Worm (Caenorhabditis elegans): ENCODE results near the gene ptr-24.
A peak's percentile ranks its signal among the peaks of the same experiment; 100 is the strongest.

Gene ptr-24

DNA sequence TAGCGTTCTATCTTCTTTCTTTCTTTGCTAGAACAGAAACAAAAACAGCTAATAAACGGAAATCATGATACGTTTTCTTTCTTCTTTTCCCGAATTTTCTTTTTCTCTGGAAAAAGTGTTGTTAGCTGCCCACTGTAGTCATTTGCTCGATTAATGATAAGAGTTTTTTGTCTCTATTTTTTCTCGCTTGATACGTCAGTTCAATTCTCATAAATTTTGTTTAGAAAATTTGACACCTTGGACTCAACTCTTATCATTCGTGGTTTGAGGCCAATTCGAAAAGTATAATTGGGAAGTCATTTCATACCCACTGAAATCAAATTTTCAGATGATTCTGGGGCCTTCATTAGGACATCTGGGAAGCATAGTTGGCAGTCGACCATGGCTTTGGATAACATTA is 4.0 kb downstream of the ptr-24 start:
- TF ChIP-seq fos-1 (tag; optimal IDR thresholded peaks at IDR 0.05) = peak; percentile 27
- TF ChIP-seq ztf-1 (GFP tag; conservative IDR thresholded peaks at IDR 0.05) = no peak
- no peak for TF ChIP-seq nhr-237 (tag; optimal IDR thresholded peaks at IDR 0.05)

DNA sequence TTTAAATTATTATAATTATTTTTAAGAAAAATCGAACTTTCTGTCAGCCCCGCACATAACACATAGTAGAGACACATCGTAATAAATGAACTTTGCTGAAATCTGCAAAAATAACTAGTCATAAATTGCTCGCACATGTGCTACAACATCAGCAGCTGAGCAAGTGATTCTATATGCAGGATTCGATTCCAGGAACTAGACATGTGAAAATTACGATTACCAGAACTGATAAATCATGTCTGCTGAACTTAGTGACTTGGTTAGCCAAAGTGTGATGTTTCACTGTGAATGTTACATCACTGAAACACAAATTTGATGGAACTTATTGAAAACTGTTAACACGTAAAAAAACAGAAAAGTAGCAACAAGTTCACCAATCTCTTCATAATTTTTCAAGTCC is 9.4 kb downstream of the ptr-24 start:
- TF ChIP-seq nhr-77 (tag; optimal IDR thresholded peaks at IDR 0.05) (no peak), sma-9 (GFP tag; optimal IDR thresholded peaks at IDR 0.05) (peak; percentile 8), sma-9 (tag; optimal IDR thresholded peaks at IDR 0.05) (no peak)

DNA sequence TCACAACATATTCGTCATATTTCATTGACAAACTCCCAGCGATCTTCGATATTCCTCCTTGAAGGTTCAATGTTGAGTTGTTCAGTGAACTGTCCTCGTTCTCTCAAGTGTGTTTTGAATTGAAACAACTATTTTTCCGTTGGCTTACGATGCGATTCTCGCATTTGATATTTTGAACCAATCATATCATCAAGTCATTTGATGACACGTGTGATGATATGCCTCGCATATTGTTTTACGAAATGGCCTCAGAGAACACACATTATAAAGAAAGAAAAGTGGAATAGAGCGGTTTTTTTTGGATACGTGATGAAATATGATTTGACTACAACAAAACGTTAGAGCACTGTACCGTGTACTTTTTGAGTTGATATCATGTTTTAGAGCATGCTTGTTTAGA is 10.6 kb downstream of the ptr-24 start:
- TF ChIP-seq mab-5 (tag; optimal IDR thresholded peaks at IDR 0.05) (no peak), snpc-4 (tag; optimal IDR thresholded peaks at IDR 0.05) (no peak), sma-9 (GFP tag; optimal IDR thresholded peaks at IDR 0.05) (peak; percentile 95), sma-9 (tag; optimal IDR thresholded peaks at IDR 0.05) (no peak), unc-55 (GFP tag; optimal IDR thresholded peaks at IDR 0.05) (no peak), nhr-11 (tag; optimal IDR thresholded peaks at IDR 0.05) (no peak), lsy-2 (tag; optimal IDR thresholded peaks at IDR 0.05) (peak in 1 of 2 experiments; percentile 73), lin-39 (tag; optimal IDR thresholded peaks at IDR 0.05) (no peak), lin-11 (tag; optimal IDR thresholded peaks at IDR 0.05) (no peak), R02D3.7 (tag; optimal IDR thresholded peaks at IDR 0.05) (no peak), sma-3 (GFP tag; optimal IDR thresholded peaks at IDR 0.05) (peak; percentile 86), nhr-77 (tag; optimal IDR thresholded peaks at IDR 0.05) (no peak), mbf-1 (tag; optimal IDR thresholded peaks at IDR 0.05) (no peak), C34F6.9 (tag; optimal IDR thresholded peaks at IDR 0.05) (peak; percentile 55), nhr-237 (tag; optimal IDR thresholded peaks at IDR 0.05) (no peak), ZK546.5 (tag; optimal IDR thresholded peaks at IDR 0.05) (no peak), unc-39 (tag; optimal IDR thresholded peaks at IDR 0.05) (no peak), ztf-4 (tag; optimal IDR thresholded peaks at IDR 0.05) (peak; percentile 32), alr-1 (tag; optimal IDR thresholded peaks at IDR 0.05) (no peak), skn-1 (tag; optimal IDR thresholded peaks at IDR 0.05) (peak; percentile 26), nhr-25 (tag; optimal IDR thresholded peaks at IDR 0.05) (no peak), ceh-16 (tag; optimal IDR thresholded peaks at IDR 0.05) (no peak), nhr-10 (tag; optimal IDR thresholded peaks at IDR 0.05) (no peak), Y55F3AM.14 (GFP tag; optimal IDR thresholded peaks at IDR 0.05) (no peak), lin-13 (GFP tag; optimal IDR thresholded peaks at IDR 0.05) (no peak), unc-62 (GFP tag; optimal IDR thresholded peaks at IDR 0.05) (no peak), nhr-21 (tag; optimal IDR thresholded peaks at IDR 0.05) (peak; percentile 94), ztf-1 (GFP tag; conservative IDR thresholded peaks at IDR 0.05) (no peak), elt-1 (tag; optimal IDR thresholded peaks at IDR 0.05) (no peak), ztf-11 (tag; optimal IDR thresholded peaks at IDR 0.05) (no peak), crh-2 (tag; optimal IDR thresholded peaks at IDR 0.05) (peak; percentile 93), blmp-1 (tag; optimal IDR thresholded peaks at IDR 0.05; ENCODE audit: insufficient read depth) (peak; percentile 72), zag-1 (tag; optimal IDR thresholded peaks at IDR 0.05) (no peak), dmd-4 (tag; optimal IDR thresholded peaks at IDR 0.05) (no peak), egl-27 (tag; optimal IDR thresholded peaks at IDR 0.05) (no peak), ama-1 (optimal IDR thresholded peaks at IDR 0.05) (no peak), peb-1 (tag; optimal IDR thresholded peaks at IDR 0.05) (no peak), gmeb-1 (tag; optimal IDR thresholded peaks at IDR 0.05) (peak; percentile 51), aly-2 (tag; optimal IDR thresholded peaks at IDR 0.05) (no peak), F13H6.1 (tag; optimal IDR thresholded peaks at IDR 0.05) (peak; percentile 46), mdl-1 (tag; optimal IDR thresholded peaks at IDR 0.05) (peak in 1 of 2 experiments; percentile 39), fos-1 (tag; optimal IDR thresholded peaks at IDR 0.05) (peak; percentile 33), nhr-12 (tag; optimal IDR thresholded peaks at IDR 0.05) (no peak), ceh-82 (tag; optimal IDR thresholded peaks at IDR 0.05) (no peak), sem-4 (tag; optimal IDR thresholded peaks at IDR 0.05) (no peak), nhr-129 (tag; optimal IDR thresholded peaks at IDR 0.05) (peak; percentile 96), elt-3 (tag; optimal IDR thresholded peaks at IDR 0.05) (no peak), nhr-6 (tag; optimal IDR thresholded peaks at IDR 0.05) (peak; percentile 79), nhr-23 (tag; optimal IDR thresholded peaks at IDR 0.05) (no peak)
